Fruit fly (Drosophila melanogaster): ENCODE results near the gene Eph.

Eph gene

DNA sequence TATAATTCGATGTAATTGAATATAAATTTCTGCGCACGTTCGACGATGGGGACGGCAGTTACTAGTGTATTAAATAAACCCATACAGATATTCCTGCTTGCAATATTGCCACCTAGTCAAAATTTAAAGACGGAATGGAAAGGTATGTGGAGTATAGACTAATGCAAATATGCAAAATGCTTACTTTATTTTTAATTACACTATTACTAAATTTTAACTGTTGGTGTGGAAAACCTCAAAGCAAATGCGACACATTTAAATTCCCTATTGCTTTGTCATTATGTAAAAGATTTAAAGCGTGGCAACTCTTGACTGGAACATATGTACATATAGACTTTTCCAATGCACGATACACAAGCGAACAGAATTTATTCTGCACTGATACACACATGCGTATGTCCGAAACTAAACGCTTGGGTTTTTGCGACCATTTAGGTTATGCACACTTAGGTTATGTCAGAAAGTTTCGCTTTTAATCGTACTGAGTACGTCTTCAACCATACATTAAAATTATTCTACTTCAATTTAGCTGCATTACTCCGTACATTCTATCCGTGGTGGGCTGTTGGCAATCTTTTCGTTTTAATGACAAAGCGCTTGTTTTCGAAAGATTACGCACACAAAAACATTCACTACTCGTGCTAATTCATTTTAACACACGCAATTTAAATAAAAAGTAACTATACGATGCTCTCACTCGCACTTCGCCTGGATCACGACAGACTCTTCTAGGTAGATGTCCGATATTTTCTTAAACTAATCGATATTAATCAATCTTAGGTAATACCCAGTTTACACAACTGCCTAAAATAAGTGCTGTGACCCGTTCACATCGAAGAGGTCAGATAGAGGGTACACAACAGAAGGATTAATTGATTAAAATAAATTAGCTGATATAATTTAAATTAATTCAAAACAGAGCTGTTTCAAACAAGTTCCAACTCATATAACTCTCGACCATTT lies 49.7 kb downstream of the Eph start, which contains the start of gene gw (continued):
- TF ChIP-seq CG10366 (GFP tag; IDR thresholded peaks at IDR 0.05) (no peak; the same call in 1 of the 2 replicates), cato (GFP tag; optimal IDR thresholded peaks at IDR 0.05; ENCODE audit: borderline replicate concordance) (peak; percentile 56), CG10565 (GFP tag; optimal IDR thresholded peaks at IDR 0.05) (peak; percentile 65), Atf-2 (GFP tag; optimal IDR thresholded peaks at IDR 0.05) (peak; percentile 72), insv (GFP tag; optimal IDR thresholded peaks at IDR 0.05) (peak in 1 of 2 experiments; percentile 72), jumu (GFP tag; optimal IDR thresholded peaks at IDR 0.05) (peak; percentile 63), CG7839 (tag; optimal IDR thresholded peaks at IDR 0.05) (no peak), tap (tag; optimal IDR thresholded peaks at IDR 0.05) (no peak), HHEX (GFP tag; optimal IDR thresholded peaks at IDR 0.05) (no peak), CG7357 (GFP tag; IDR thresholded peaks at IDR 0.05) (peak; percentile 97), gce (GFP tag; IDR thresholded peaks at IDR 0.05) (no peak), CG4360 (GFP tag; IDR thresholded peaks at IDR 0.05) (no peak), her (GFP tag; optimal IDR thresholded peaks at IDR 0.05) (peak; percentile 52), C15 (GFP tag; IDR thresholded peaks at IDR 0.05) (0 out of 3 replicates have a peak, but pooled peaks have one; percentile 39), Antp (GFP tag; optimal IDR thresholded peaks at IDR 0.05) (peak; percentile 76), CG1792 (GFP tag; optimal IDR thresholded peaks at IDR 0.05) (peak; percentile 50), knrl (GFP tag; IDR thresholded peaks at IDR 0.05; ENCODE audit: partially characterized antibody) (peak; percentile 76), sob (GFP tag; IDR thresholded peaks at IDR 0.05) (peak; percentile 80), CG9727 (GFP tag; optimal IDR thresholded peaks at IDR 0.05) (peak; percentile 10), CG30403 (GFP tag; optimal IDR thresholded peaks at IDR 0.05) (peak; percentile 80), ind (GFP tag; optimal IDR thresholded peaks at IDR 0.05) (peak; percentile 80), nau (GFP tag; optimal IDR thresholded peaks at IDR 0.05) (peak; percentile 80), CG10274 (GFP tag; optimal IDR thresholded peaks at IDR 0.05) (peak; percentile 24), Stat92E (GFP tag; optimal IDR thresholded peaks at IDR 0.05) (peak in 2 of 3 experiments; percentile 30 to 69), CG2889 (GFP tag; IDR thresholded peaks at IDR 0.05) (no peak), HLH54F (GFP tag; optimal IDR thresholded peaks at IDR 0.05) (peak; percentile 73), Hr3 (GFP tag; optimal IDR thresholded peaks at IDR 0.05) (peak; percentile 77), Hmr (GFP tag; optimal IDR thresholded peaks at IDR 0.05) (no peak), NK7.1 (GFP tag; optimal IDR thresholded peaks at IDR 0.05) (peak; percentile 48), CG32532 (GFP tag; IDR thresholded peaks at IDR 0.05) (peak; percentile 76; the same call in 1 of the 2 replicates), Nf-YC (tag; optimal IDR thresholded peaks at IDR 0.05) (peak; percentile 32), ERR (GFP tag; optimal IDR thresholded peaks at IDR 0.05) (peak; percentile 92), sc (optimal IDR thresholded peaks at IDR 0.05) (no peak), sc (GFP tag; optimal IDR thresholded peaks at IDR 0.05) (peak; percentile 70), CG1529 (GFP tag; optimal IDR thresholded peaks at IDR 0.05) (peak; percentile 78), Dbx (GFP tag; IDR thresholded peaks at IDR 0.05) (peak; percentile 65; the same call in 2 of the 3 replicates), sens-2 (GFP tag; IDR thresholded peaks at IDR 0.05) (no peak), CG34376 (GFP tag; optimal IDR thresholded peaks at IDR 0.05) (peak; percentile 87), CG11456 (GFP tag; IDR thresholded peaks at IDR 0.05) (no peak), Xrp1 (GFP tag; IDR thresholded peaks at IDR 0.05) (peak; percentile 80), CG18262 (tag; optimal IDR thresholded peaks at IDR 0.05) (peak; percentile 80), jigr1 (GFP tag; IDR thresholded peaks at IDR 0.05) (no peak), Fer2 (tag; optimal IDR thresholded peaks at IDR 0.05) (peak; percentile 62), CG12219 (GFP tag; optimal IDR thresholded peaks at IDR 0.05) (peak; percentile 75), fu2 (GFP tag; optimal IDR thresholded peaks at IDR 0.05) (peak; percentile 52), salm (tag; optimal IDR thresholded peaks at IDR 0.05) (no peak), Bteb2 (GFP tag; optimal IDR thresholded peaks at IDR 0.05) (peak; percentile 77), Max (GFP tag; optimal IDR thresholded peaks at IDR 0.05) (peak; percentile 83), pita (GFP tag; optimal IDR thresholded peaks at IDR 0.05) (no peak)
